Worm (Caenorhabditis elegans) whole organism, late embryonic: ENCODE data around the gene dcaf-13.

Source experiments
- C08G9.2 ChIP-seq: sonication (generic microtip); optimal IDR thresholded peaks from 2 replicates; lab custom pipeline; 2016; ENCODE audit warnings: mild to moderate bottlenecking, missing genetic modification characterization, moderate library complexity, missing compliant biosample characterization
- F13H6.1 ChIP-seq: sonication (generic microtip); optimal IDR thresholded peaks from 2 replicates; lab custom pipeline; 2016; ENCODE audit warnings: missing genetic modification characterization, missing compliant biosample characterization
- T23F11.4 ChIP-seq: fragments of 200-800 bp; sonication (Bioruptor generic); optimal IDR thresholded peaks from 2 replicates; lab custom pipeline; 2018; ENCODE audit warnings: mild to moderate bottlenecking, missing genetic modification characterization, missing compliant biosample characterization
- ceh-14 ChIP-seq: sonication (generic microtip); optimal IDR thresholded peaks from 2 replicates; lab custom pipeline; 2016; ENCODE audit warnings: missing genotype, missing genetic modification characterization, missing compliant biosample characterization
- ceh-18 ChIP-seq: sonication (generic microtip); optimal IDR thresholded peaks from 2 replicates; lab custom pipeline; 2016; ENCODE audit warnings: missing genetic modification characterization, missing compliant biosample characterization
- ceh-19 ChIP-seq: fragments of 200-800 bp; sonication (Bioruptor generic); optimal IDR thresholded peaks from 2 replicates; lab custom pipeline; 2018; ENCODE audit warnings: mild to moderate bottlenecking, missing genetic modification characterization, missing compliant biosample characterization
- ceh-24 ChIP-seq: sonication (generic microtip); optimal IDR thresholded peaks from 2 replicates; lab custom pipeline; 2016; ENCODE audit warnings: mild to moderate bottlenecking, missing genetic modification characterization, missing compliant biosample characterization
- ceh-30 ChIP-seq: fragments of 150-350 bp; optimal IDR thresholded peaks from 2 replicates; lab custom pipeline; 2014; ENCODE audit warnings: missing biosample characterization, missing genetic modification characterization
- ceh-31 ChIP-seq: sonication (generic microtip); optimal IDR thresholded peaks from 2 replicates; lab custom pipeline; 2016; ENCODE audit warnings: missing genetic modification characterization, missing compliant biosample characterization
- ceh-9 ChIP-seq: sonication (generic microtip); optimal IDR thresholded peaks from 2 replicates; lab custom pipeline; 2016; ENCODE audit warnings: mild to moderate bottlenecking, missing genetic modification characterization, inconsistent platforms, missing compliant biosample characterization
- dve-1 ChIP-seq: sonication (generic microtip); optimal IDR thresholded peaks from 2 replicates; lab custom pipeline; 2017; ENCODE audit warnings: antibody characterized with exemption, mild to moderate bottlenecking, missing genetic modification characterization, missing compliant biosample characterization
- ets-4 ChIP-seq: sonication (generic microtip); optimal IDR thresholded peaks from 2 replicates; lab custom pipeline; 2016; ENCODE audit warnings: missing genetic modification characterization, missing compliant biosample characterization
- fax-1 ChIP-seq: sonication (generic microtip); optimal IDR thresholded peaks from 2 replicates; lab custom pipeline; 2016; ENCODE audit warnings: missing genotype, missing genetic modification characterization, missing compliant biosample characterization
- fkh-10 ChIP-seq: fragments of 150-350 bp; optimal IDR thresholded peaks from 2 replicates; lab custom pipeline; 2014; ENCODE audit warnings: missing biosample characterization, missing genetic modification reagents, missing genetic modification characterization
- gmeb-2 ChIP-seq: sonication (generic microtip); optimal IDR thresholded peaks from 2 replicates; lab custom pipeline; 2016; ENCODE audit warnings: missing genetic modification characterization, inconsistent platforms, missing compliant biosample characterization
- hlh-13 ChIP-seq: fragments of 200-800 bp; sonication (Bioruptor generic); optimal IDR thresholded peaks from 2 replicates; lab custom pipeline; 2018; ENCODE audit warnings: mild to moderate bottlenecking, missing genetic modification characterization, missing compliant biosample characterization
- hlh-15 ChIP-seq: sonication (generic microtip); optimal IDR thresholded peaks from 2 replicates; lab custom pipeline; 2016; ENCODE audit warnings: missing genetic modification characterization, missing compliant biosample characterization
- hlh-30 ChIP-seq: sonication (generic microtip); optimal IDR thresholded peaks from 2 replicates; lab custom pipeline; 2017; ENCODE audit warnings: antibody characterized with exemption, missing genetic modification characterization, missing compliant biosample characterization; ENCODE audit not compliant: insufficient read depth
- hlh-8 ChIP-seq: sonication (generic microtip); optimal IDR thresholded peaks from 2 replicates; lab custom pipeline; 2016; ENCODE audit warnings: missing genotype, missing genetic modification characterization, missing compliant biosample characterization
- lim-6 ChIP-seq: sonication (generic microtip); optimal IDR thresholded peaks from 2 replicates; lab custom pipeline; 2016; ENCODE audit warnings: missing genetic modification characterization, missing compliant biosample characterization
- lin-11 ChIP-seq: fragments of 200-800 bp; sonication (Bioruptor generic); optimal IDR thresholded peaks from 2 replicates; lab custom pipeline; 2018; ENCODE audit warnings: mild to moderate bottlenecking, missing genetic modification characterization, missing compliant biosample characterization
- madf-2 ChIP-seq: sonication (generic microtip); optimal IDR thresholded peaks from 2 replicates; lab custom pipeline; 2017; ENCODE audit warnings: missing genetic modification characterization, missing compliant biosample characterization
- pat-9 ChIP-seq: fragments of 200-800 bp; sonication (Bioruptor generic); optimal IDR thresholded peaks from 2 replicates; lab custom pipeline; 2018; ENCODE audit warnings: mild to moderate bottlenecking, missing genetic modification characterization, moderate library complexity, missing compliant biosample characterization
- pax-1 ChIP-seq: fragments of 150-350 bp; optimal IDR thresholded peaks from 2 replicates; lab custom pipeline; 2014; ENCODE audit warnings: missing biosample characterization, missing genetic modification characterization
- pha-2 ChIP-seq: sonication (generic microtip); optimal IDR thresholded peaks from 2 replicates; lab custom pipeline; 2017; ENCODE audit warnings: mild to moderate bottlenecking, missing genetic modification characterization, missing compliant biosample characterization
- pha-4 ChIP-seq: fragments of 150-350 bp; optimal IDR thresholded peaks from 2 replicates; lab custom pipeline; 2018; ENCODE audit warnings: missing biosample characterization, missing genetic modification reagents, missing genetic modification characterization
- ref-2 ChIP-seq: sonication (generic microtip); optimal IDR thresholded peaks from 2 replicates; lab custom pipeline; 2016; ENCODE audit warnings: missing genetic modification characterization, missing compliant biosample characterization
- syd-9 ChIP-seq: sonication (generic microtip); optimal IDR thresholded peaks from 2 replicates; lab custom pipeline; 2016; ENCODE audit warnings: mild to moderate bottlenecking, missing genetic modification characterization, moderate library complexity, missing compliant biosample characterization
- tbx-2 ChIP-seq: sonication (generic microtip); optimal IDR thresholded peaks from 2 replicates; lab custom pipeline; 2016; ENCODE audit warnings: missing genetic modification characterization, missing compliant biosample characterization
- unc-3 ChIP-seq, 2 experiments: fragments of 200-800 bp in 1 of 2; sonication (Bioruptor generic) in 1 of 2; sonication (generic microtip) in 1 of 2; conservative IDR thresholded peaks in 1 of 2; optimal IDR thresholded peaks in 1 of 2; 2 replicates each; pipeline versions ENCODE4 v1.3.6 to Lab custom; 2016 to 2022; ENCODE audit warnings: missing compliant biosample characterization in 2 of 2, missing genetic modification characterization in 2 of 2, missing genetic modification reagents in 1 of 2
- unc-42 ChIP-seq: sonication (generic microtip); optimal IDR thresholded peaks from 2 replicates; lab custom pipeline; 2016; ENCODE audit warnings: missing genotype, missing genetic modification characterization, missing compliant biosample characterization
- unc-86 ChIP-seq: sonication (generic microtip); optimal IDR thresholded peaks from 2 replicates; lab custom pipeline; 2016; ENCODE audit warnings: missing genetic modification characterization, missing compliant biosample characterization
- ztf-16 ChIP-seq: sonication (generic microtip); optimal IDR thresholded peaks from 2 replicates; lab custom pipeline; 2017; ENCODE audit warnings: missing genetic modification characterization, missing compliant biosample characterization

The dcaf-13 gene

ce11 chrII:4456024-4456423 is 31.3 kb upstream of the dcaf-13 start:
- no peak for TF ChIP-seq ref-2 (tag; lab: Kevin White, UChicago)
- TF ChIP-seq ceh-18, result peak; percentile 39
- peak; percentile 53 for TF ChIP-seq unc-42 (tag; lab: Kevin White, UChicago)
- peak; percentile 59 for TF ChIP-seq ceh-31 (tag; lab: Kevin White, UChicago)
- peak; percentile 42 for TF ChIP-seq ceh-14 (tag; lab: Kevin White, UChicago)
- TF ChIP-seq fkh-10, result no peak
- peak; percentile 11 for TF ChIP-seq lim-6 (tag; lab: Kevin White, UChicago)

ce11 chrII:4454823-4455222 is 30.1 kb upstream of the dcaf-13 start:
- no peak for TF ChIP-seq unc-86 (tag; lab: Kevin White, UChicago)
- peak; percentile 63 for TF ChIP-seq dve-1 (tag; lab: Kevin White, UChicago)

- TF ChIP-seq ceh-19 (GFP tag; lab: Kevin White, UChicago) (no peak), hlh-30 (tag; lab: Kevin White, UChicago) (no peak), ceh-31 (tag; lab: Kevin White, UChicago) (peak; percentile 4), ceh-30 (tag; lab: Kevin White, UChicago) (no peak), lin-11 (no peak), pha-4 (tag; lab: Kevin White, UChicago) (no peak), unc-42 (tag; lab: Kevin White, UChicago) (peak; percentile 54), pat-9 (tag; lab: Kevin White, UChicago) (no peak)
These were observed 28.8 kb upstream of the dcaf-13 start for ce11 chrII:4453453-4453852.

ce11 chrII:4453051-4453450 is 28.3 kb upstream of the dcaf-13 start, which contains the start of gene twk-2:
Gene twk-2, minus strand, starts transcription at chrII:4453151.
- TF ChIP-seq C08G9.2 (tag; lab: Kevin White, UChicago), result no peak
- TF ChIP-seq tbx-2 (tag; lab: Kevin White, UChicago), result no peak
- TF ChIP-seq gmeb-2 (tag; lab: Kevin White, UChicago), result no peak
- no peak for TF ChIP-seq ceh-14 (tag; lab: Kevin White, UChicago)
- TF ChIP-seq ets-4 (tag; lab: Kevin White, UChicago), result no peak
- TF ChIP-seq fax-1 (tag; lab: Kevin White, UChicago), result no peak
- TF ChIP-seq hlh-8 (tag; lab: Kevin White, UChicago), result no peak

ce11 chrII:4444811-4445210 is 20.1 kb upstream of the dcaf-13 start:
- TF ChIP-seq ceh-24 (no peak), pax-1 (tag; lab: Kevin White, UChicago) (no peak), F13H6.1 (no peak), hlh-13 (GFP tag; lab: Kevin White, UChicago) (no peak), ceh-9 (tag; lab: Kevin White, UChicago) (no peak), C08G9.2 (tag; lab: Kevin White, UChicago) (no peak), lim-6 (tag; lab: Kevin White, UChicago) (no peak), pha-2 (tag; lab: Kevin White, UChicago) (no peak), unc-3 (GFP tag; conservative IDR thresholded peaks at IDR 0.05; lab: Robert Waterston, UW) (no peak), unc-3 (tag; optimal IDR thresholded peaks at IDR 0.05; lab: Kevin White, UChicago) (no peak), syd-9 (tag; lab: Kevin White, UChicago) (no peak), hlh-30 (tag; lab: Kevin White, UChicago) (no peak), madf-2 (tag; lab: Kevin White, UChicago) (no peak), T23F11.4 (GFP tag; lab: Kevin White, UChicago) (no peak), ztf-16 (tag; lab: Kevin White, UChicago) (no peak), ceh-18 (no peak), ets-4 (tag; lab: Kevin White, UChicago) (no peak), pha-4 (tag; lab: Kevin White, UChicago) (no peak), hlh-8 (tag; lab: Kevin White, UChicago) (no peak), hlh-15 (no peak)
